Fruit fly (Drosophila melanogaster): ENCODE measurements around the gene Archease.
A peak's percentile ranks its signal among the peaks of the same experiment; 100 is the strongest.

Gene Archease

dm6 chr3R:21618299-21619116, 44.3 kb downstream of the Archease start (continued):
- TF ChIP-seq Eip74EF (GFP tag; optimal IDR thresholded peaks at IDR 0.05) = peak in 1 of 2 experiments; percentile 20
- TF ChIP-seq CG10267 (tag; optimal IDR thresholded peaks at IDR 0.05) = no peak
- TF ChIP-seq psq (GFP tag; optimal IDR thresholded peaks at IDR 0.05) = peak; percentile 94
- TF ChIP-seq gem (tag; optimal IDR thresholded peaks at IDR 0.05) = peak; percentile 9
- peak; percentile 57 for TF ChIP-seq B-H2 (GFP tag; optimal IDR thresholded peaks at IDR 0.05)
- no peak for TF ChIP-seq CG13775 (GFP tag; optimal IDR thresholded peaks at IDR 0.05)
- TF ChIP-seq CG9215 (GFP tag; IDR thresholded peaks at IDR 0.05) = no peak
- peak; percentile 92 for TF ChIP-seq yki (optimal IDR thresholded peaks at IDR 0.05)
- TF ChIP-seq gcm (GFP tag; optimal IDR thresholded peaks at IDR 0.05) = peak; percentile 46
- TF ChIP-seq nom (GFP tag; optimal IDR thresholded peaks at IDR 0.05) = peak; percentile 80
- TF ChIP-seq CG3163 (GFP tag; optimal IDR thresholded peaks at IDR 0.05) = peak; percentile 50
- peak; percentile 0 for TF ChIP-seq CG17829 (tag; optimal IDR thresholded peaks at IDR 0.05)
- TF ChIP-seq CG17385 (GFP tag; optimal IDR thresholded peaks at IDR 0.05) = peak; percentile 98
- peak; percentile 94 for TF ChIP-seq sd (tag; optimal IDR thresholded peaks at IDR 0.05)
- no peak for TF ChIP-seq Hr3 (GFP tag; optimal IDR thresholded peaks at IDR 0.05)
- TF ChIP-seq Mrtf (GFP tag; IDR thresholded peaks at IDR 0.05) = no peak
- no peak for TF ChIP-seq Adf1 (GFP tag; IDR thresholded peaks at IDR 0.05)
- no peak for TF ChIP-seq zfh2 (GFP tag; optimal IDR thresholded peaks at IDR 0.05)
- TF ChIP-seq CG43689 (GFP tag; IDR thresholded peaks at IDR 0.05) = no peak
- no peak for TF ChIP-seq CG9437 (GFP tag; optimal IDR thresholded peaks at IDR 0.05)
- TF ChIP-seq mam (GFP tag; optimal IDR thresholded peaks at IDR 0.05) = no peak
- TF ChIP-seq CG17568 (GFP tag; optimal IDR thresholded peaks at IDR 0.05) = peak; percentile 11
- no peak for TF ChIP-seq lilli (GFP tag; optimal IDR thresholded peaks at IDR 0.05)
- peak; percentile 2 for TF ChIP-seq CG12391 (tag; optimal IDR thresholded peaks at IDR 0.05)
- peak; percentile 69 for TF ChIP-seq CG1832 (GFP tag; optimal IDR thresholded peaks at IDR 0.05)
- peak in 1 of 3 experiments; percentile 88 for TF ChIP-seq Stat92E (GFP tag; optimal IDR thresholded peaks at IDR 0.05)
- TF ChIP-seq slbo (GFP tag; IDR thresholded peaks at IDR 0.05) = no peak
- no peak for TF ChIP-seq CG5245 (GFP tag; optimal IDR thresholded peaks at IDR 0.05)
- peak; percentile 20 for TF ChIP-seq mirr (GFP tag; optimal IDR thresholded peaks at IDR 0.05)
- no peak for TF ChIP-seq pb (GFP tag; optimal IDR thresholded peaks at IDR 0.05)
- peak; percentile 35 for TF ChIP-seq Deaf1 (tag; optimal IDR thresholded peaks at IDR 0.05)
- peak in 1 of 2 experiments; percentile 29 for TF ChIP-seq bsh (GFP tag; optimal IDR thresholded peaks at IDR 0.05)

dm6 chr3R:21616061-21616851, 46.5 kb downstream of the Archease start:
- TF ChIP-seq Meics (GFP tag; optimal IDR thresholded peaks at IDR 0.05) (no peak), Six4 (GFP tag; optimal IDR thresholded peaks at IDR 0.05) (no peak), CG12236 (GFP tag; optimal IDR thresholded peaks at IDR 0.05) (no peak), CG3163 (GFP tag; optimal IDR thresholded peaks at IDR 0.05) (peak; percentile 59), CG1602 (GFP tag; optimal IDR thresholded peaks at IDR 0.05) (no peak), tll (GFP tag; optimal IDR thresholded peaks at IDR 0.05) (peak in 1 of 2 experiments; percentile 84), usp (GFP tag; optimal IDR thresholded peaks at IDR 0.05) (peak; percentile 25), abd-A (tag; optimal IDR thresholded peaks at IDR 0.05) (peak; percentile 88), insv (GFP tag; optimal IDR thresholded peaks at IDR 0.05) (peak in 1 of 2 experiments; percentile 4), jumu (GFP tag; optimal IDR thresholded peaks at IDR 0.05) (no peak), CG7987 (GFP tag; optimal IDR thresholded peaks at IDR 0.05) (peak; percentile 50), CG17568 (GFP tag; optimal IDR thresholded peaks at IDR 0.05) (peak; percentile 34), ro (GFP tag; IDR thresholded peaks at IDR 0.05) (no peak), CG9727 (GFP tag; optimal IDR thresholded peaks at IDR 0.05) (no peak), da (GFP tag; optimal IDR thresholded peaks at IDR 0.05) (peak; percentile 3), CG7928 (GFP tag; optimal IDR thresholded peaks at IDR 0.05) (no peak), Bdp1 (GFP tag; optimal IDR thresholded peaks at IDR 0.05) (no peak), wek (GFP tag; optimal IDR thresholded peaks at IDR 0.05) (no peak)
